Fruit fly (Drosophila melanogaster): ENCODE data around the gene gnu.

- TF ChIP-seq CG33017 (tag; optimal IDR thresholded peaks at IDR 0.05) (peak; percentile 71), Clk (GFP tag; optimal IDR thresholded peaks at IDR 0.05) (peak; percentile 77), pad (GFP tag; optimal IDR thresholded peaks at IDR 0.05) (peak; percentile 73), cic (GFP tag; optimal IDR thresholded peaks at IDR 0.05) (peak; percentile 53)
Observed at dm6 chr3L:14786230-14786850, 16.8 kb downstream of the gnu start, which contains the start of the genes bmm and Tdrd3.

Data from whole organism, adult.